Fruit fly (Drosophila melanogaster) whole organism, embryonic: ENCODE measurements around the gene CG4914.

Experiments
- ATbp ChIP-seq: fragments of 200-800 bp; sonication (Bioruptor generic); optimal IDR thresholded peaks from 2 replicates; lab custom pipeline; 2017; ENCODE audit warnings: missing biosample characterization, mild to moderate bottlenecking, missing genetic modification characterization, missing genetic modification reagents
- Abd-B ChIP-seq: fragments of 200-800 bp; sonication (Bioruptor generic); optimal IDR thresholded peaks from 2 replicates; lab custom pipeline; 2018; ENCODE audit warnings: missing biosample characterization, mild to moderate bottlenecking, missing genetic modification characterization, moderate library complexity
- CG10274 ChIP-seq: fragments of 200-800 bp; sonication (Bioruptor generic); optimal IDR thresholded peaks from 3 replicates; lab custom pipeline; 2017; ENCODE audit warnings: missing biosample characterization, mild to moderate bottlenecking, missing genetic modification characterization
- CG10431 ChIP-seq: fragments of 200-800 bp; sonication (Bioruptor generic); optimal IDR thresholded peaks from 3 replicates; lab custom pipeline; 2018; ENCODE audit warnings: missing biosample characterization, mild to moderate bottlenecking, missing genetic modification characterization
- CG11504 ChIP-seq: fragments of 200-800 bp; sonication (Bioruptor generic); optimal IDR thresholded peaks from 3 replicates; lab custom pipeline; 2019; ENCODE audit warnings: missing biosample characterization, mild to moderate bottlenecking, missing genetic modification characterization, moderate library complexity
- CG13775 ChIP-seq: fragments of 200-800 bp; sonication (Bioruptor generic); optimal IDR thresholded peaks from 3 replicates; lab custom pipeline; 2017; ENCODE audit warnings: missing biosample characterization, mild to moderate bottlenecking, missing genetic modification characterization
- CG14710 ChIP-seq: fragments of 200-800 bp; sonication (Bioruptor generic); optimal IDR thresholded peaks from 3 replicates; lab custom pipeline; 2019; ENCODE audit warnings: missing biosample characterization, mild to moderate bottlenecking, missing genetic modification characterization, moderate library complexity
- CG14965 ChIP-seq: fragments of 200-800 bp; sonication (Bioruptor generic); optimal IDR thresholded peaks from 2 replicates; lab custom pipeline; 2016; ENCODE audit warnings: missing biosample characterization, missing genetic modification characterization, borderline replicate concordance
- CG16815 ChIP-seq: fragments of 200-800 bp; sonication (Bioruptor generic); optimal IDR thresholded peaks from 3 replicates; lab custom pipeline; 2017; ENCODE audit warnings: missing biosample characterization, mild to moderate bottlenecking, missing genetic modification characterization
- CG31441 ChIP-seq: fragments of 200-800 bp; sonication (Bioruptor generic); IDR thresholded peaks from 2 replicates; pipeline ENCODE4 v1.3.6; 2022; ENCODE audit warnings: missing biosample characterization, missing genetic modification characterization
- CG32767 ChIP-seq: fragments of 200-800 bp; sonication (Bioruptor generic); IDR thresholded peaks from 2 replicates; pipeline ENCODE4 v1.3.6; 2022; ENCODE audit warnings: missing biosample characterization, missing genetic modification characterization
- CG33213 ChIP-seq: fragments of 200-800 bp; sonication (Bioruptor generic); optimal IDR thresholded peaks from 3 replicates; lab custom pipeline; 2016; ENCODE audit warnings: missing biosample characterization, missing genetic modification characterization
- CG4424 ChIP-seq: fragments of 200-800 bp; sonication (Bioruptor generic); optimal IDR thresholded peaks from 3 replicates; lab custom pipeline; 2016; ENCODE audit warnings: missing biosample characterization, missing genetic modification characterization
- CG4820 ChIP-seq: fragments of 200-800 bp; sonication (Bioruptor generic); optimal IDR thresholded peaks from 3 replicates; lab custom pipeline; 2016; ENCODE audit warnings: missing biosample characterization, missing genetic modification characterization
- CG5953 ChIP-seq: fragments of 200-800 bp; sonication (Bioruptor generic); IDR thresholded peaks from 2 replicates; pipeline ENCODE4 v1.3.6; 2022; ENCODE audit warnings: missing biosample characterization, missing genetic modification characterization
- CG6254 ChIP-seq: fragments of 200-800 bp; sonication (Bioruptor generic); optimal IDR thresholded peaks from 3 replicates; lab custom pipeline; 2017; ENCODE audit warnings: mild to moderate bottlenecking, missing biosample characterization, missing genetic modification reagents, missing genetic modification characterization
- CG7839 ChIP-seq: fragments of 200-800 bp; sonication (Bioruptor generic); optimal IDR thresholded peaks from 3 replicates; lab custom pipeline; 2018; ENCODE audit warnings: missing biosample characterization, mild to moderate bottlenecking, missing genetic modification characterization, moderate library complexity
- Chrac-16 ChIP-seq: fragments of 200-800 bp; sonication (Bioruptor generic); optimal IDR thresholded peaks from 3 replicates; lab custom pipeline; 2016; ENCODE audit warnings: missing biosample characterization, missing genetic modification characterization
- Gsc ChIP-seq: fragments of 200-800 bp; sonication (Bioruptor generic); IDR thresholded peaks from 2 replicates; pipeline ENCODE4 v1.3.6; 2022; ENCODE audit warnings: missing biosample characterization, missing genetic modification characterization
- H2.0 ChIP-seq: fragments of 200-800 bp; sonication (Bioruptor generic); IDR thresholded peaks from 2 replicates; pipeline ENCODE4 v1.3.6; 2022; ENCODE audit warnings: missing biosample characterization, missing genetic modification characterization
- Mes4 ChIP-seq: fragments of 200-800 bp; sonication (Bioruptor generic); optimal IDR thresholded peaks from 2 replicates; lab custom pipeline; 2016; ENCODE audit warnings: missing biosample characterization, missing genetic modification characterization
- Nf-YA ChIP-seq: fragments of 200-800 bp; sonication (Bioruptor generic); IDR thresholded peaks from 2 replicates; pipeline ENCODE4 v1.3.6; 2022; ENCODE audit warnings: missing biosample characterization, missing genetic modification characterization
- Oli ChIP-seq: fragments of 200-800 bp; sonication (Bioruptor generic); optimal IDR thresholded peaks from 2 replicates; lab custom pipeline; 2018; ENCODE audit warnings: missing biosample characterization, mild to moderate bottlenecking, missing genetic modification characterization, moderate library complexity
- Pdp1 ChIP-seq, 2 experiments: fragments of 200-800 bp; sonication (Bioruptor generic); optimal IDR thresholded peaks; 3 replicates each; lab custom pipeline; 2016; ENCODE audit warnings: missing biosample characterization in 2 of 2, missing genetic modification characterization in 2 of 2, mild to moderate bottlenecking in 1 of 2, moderate library complexity in 1 of 2
- Rfx ChIP-seq: fragments of 200-800 bp; sonication (Bioruptor generic); IDR thresholded peaks from 2 replicates; pipeline ENCODE4 v1.3.6; 2022; ENCODE audit warnings: missing biosample characterization, missing genetic modification characterization
- Sox102F ChIP-seq: fragments of 200-800 bp; sonication (Bioruptor generic); optimal IDR thresholded peaks from 2 replicates; lab custom pipeline; 2018; ENCODE audit warnings: missing biosample characterization, mild to moderate bottlenecking, missing genetic modification characterization, moderate library complexity
- Spps ChIP-seq: fragments of 200-800 bp; sonication (Bioruptor generic); optimal IDR thresholded peaks from 2 replicates; lab custom pipeline; 2018; ENCODE audit warnings: missing biosample characterization, mild to moderate bottlenecking, missing genetic modification characterization
- Trl ChIP-seq, 3 experiments: fragments of >200 bp in 2 of 3; fragments of 200-800 bp in 1 of 3; sonication (Bioruptor generic) in 1 of 3; optimal IDR thresholded peaks; 2 replicates in 1 of 3; 3 replicates in 2 of 3; lab custom pipeline; 2016 to 2017; ENCODE audit warnings: missing biosample characterization in 1 of 3, missing genetic modification characterization in 1 of 3
- ap ChIP-seq: fragments of 200-800 bp; sonication (Bioruptor generic); IDR thresholded peaks from 2 replicates; pipeline ENCODE4 v1.3.6; 2022; ENCODE audit warnings: missing biosample characterization, missing genetic modification characterization
- bab2 ChIP-seq: fragments of 200-800 bp; sonication (Bioruptor generic); optimal IDR thresholded peaks from 2 replicates; lab custom pipeline; 2016; ENCODE audit warnings: missing biosample characterization, missing genetic modification characterization
- cad ChIP-seq: fragments of >200 bp; optimal IDR thresholded peaks from 2 replicates; lab custom pipeline; 2017; ENCODE audit warnings: missing biosample characterization, missing genetic modification characterization
- dpn ChIP-seq, 2 experiments: fragments of 200-800 bp; sonication (Bioruptor generic); optimal IDR thresholded peaks; 3 replicates each; lab custom pipeline; 2016; ENCODE audit warnings: missing biosample characterization in 2 of 2, missing genetic modification characterization in 2 of 2
- fd96Cb ChIP-seq: fragments of 200-800 bp; sonication (Bioruptor generic); optimal IDR thresholded peaks from 2 replicates; lab custom pipeline; 2018; ENCODE audit warnings: missing biosample characterization, mild to moderate bottlenecking, missing genetic modification characterization, moderate library complexity
- gcm ChIP-seq: fragments of 200-800 bp; sonication (Bioruptor generic); optimal IDR thresholded peaks from 2 replicates; lab custom pipeline; 2019; ENCODE audit warnings: missing biosample characterization, mild to moderate bottlenecking, missing genetic modification characterization, moderate library complexity
- gsb-n ChIP-seq: fragments of 200-800 bp; sonication (Bioruptor generic); optimal IDR thresholded peaks from 3 replicates; lab custom pipeline; 2018; ENCODE audit warnings: missing biosample characterization, mild to moderate bottlenecking, missing genetic modification characterization
- ken ChIP-seq: fragments of 200-800 bp; sonication (Bioruptor generic); IDR thresholded peaks from 3 replicates; pipeline ENCODE4 v1.3.6; 2022; ENCODE audit warnings: missing biosample characterization, missing genetic modification characterization
- lilli ChIP-seq: fragments of 200-800 bp; sonication (Bioruptor generic); optimal IDR thresholded peaks from 3 replicates; lab custom pipeline; 2016; ENCODE audit warnings: missing biosample characterization, missing genetic modification characterization
- mirr ChIP-seq: fragments of 200-800 bp; sonication (Bioruptor generic); optimal IDR thresholded peaks from 3 replicates; lab custom pipeline; 2018; ENCODE audit warnings: missing biosample characterization, mild to moderate bottlenecking, missing genetic modification characterization
- nerfin-2 ChIP-seq: fragments of 200-800 bp; sonication (Bioruptor generic); IDR thresholded peaks from 2 replicates; pipeline ENCODE4 v1.3.6; 2022; ENCODE audit warnings: missing biosample characterization, missing genetic modification characterization; ENCODE audit not compliant: partially characterized antibody
- nom ChIP-seq: fragments of 200-800 bp; sonication (Bioruptor generic); optimal IDR thresholded peaks from 2 replicates; lab custom pipeline; 2017; ENCODE audit warnings: missing biosample characterization, missing genetic modification characterization, mild to moderate bottlenecking, moderate library complexity, missing genetic modification reagents
- phol ChIP-seq: fragments of 200-800 bp; sonication (Bioruptor generic); optimal IDR thresholded peaks from 3 replicates; lab custom pipeline; 2018; ENCODE audit warnings: missing biosample characterization, mild to moderate bottlenecking, missing genetic modification characterization, moderate library complexity
- slbo ChIP-seq: fragments of 200-800 bp; sonication (Bioruptor generic); IDR thresholded peaks from 2 replicates; pipeline ENCODE4 v1.3.6; 2022; ENCODE audit warnings: missing biosample characterization, missing genetic modification characterization
- sqz ChIP-seq: fragments of 200-800 bp; sonication (Bioruptor generic); optimal IDR thresholded peaks from 3 replicates; lab custom pipeline; 2018; ENCODE audit warnings: missing biosample characterization, mild to moderate bottlenecking, missing genetic modification characterization
- ssp ChIP-seq: fragments of 200-800 bp; sonication (Bioruptor generic); IDR thresholded peaks from 2 replicates; pipeline ENCODE4 v1.3.6; 2022; ENCODE audit warnings: missing biosample characterization, missing genetic modification characterization
- trh ChIP-seq: fragments of 200-800 bp; sonication (Bioruptor generic); optimal IDR thresholded peaks from 2 replicates; lab custom pipeline; 2016; ENCODE audit warnings: missing biosample characterization, missing genetic modification characterization
- ttk ChIP-seq: fragments of 200-800 bp; sonication (Bioruptor generic); IDR thresholded peaks from 2 replicates; pipeline ENCODE4 v2.1.2; 2022; ENCODE audit warnings: missing biosample characterization, missing genetic modification characterization
- tup ChIP-seq: fragments of 200-800 bp; sonication (Bioruptor generic); optimal IDR thresholded peaks from 2 replicates; lab custom pipeline; 2016; ENCODE audit warnings: missing biosample characterization, mild to moderate bottlenecking, missing genetic modification characterization, moderate library complexity
- vvl ChIP-seq: fragments of 200-800 bp; sonication (Bioruptor generic); IDR thresholded peaks from 2 replicates; pipeline ENCODE4 v1.3.6; 2022; ENCODE audit warnings: missing biosample characterization, missing genetic modification characterization

The CG4914 gene

dm6 chr3L:14634019-14634772 is 43.8 kb downstream of the CG4914 start (continued):
- TF ChIP-seq H2.0 (GFP tag; lab: Robert Waterston, UW) (no peak), CG10431 (GFP tag; lab: Kevin White, UChicago) (no peak), CG16815 (GFP tag; lab: Kevin White, UChicago) (peak; percentile 5), bab2 (GFP tag; lab: Kevin White, UChicago) (peak; percentile 20), slbo (GFP tag; lab: Robert Waterston, UW) (peak; percentile 37; the same call in 1 of the 2 replicates), CG14710 (tag; lab: Kevin White, UChicago) (peak; percentile 19), Trl (optimal IDR thresholded peaks at IDR 0.05; lab: Kevin White, UChicago) (peak in 1 of 2 experiments; percentile 68), Trl (GFP tag; optimal IDR thresholded peaks at IDR 0.05; lab: Kevin White, UChicago) (no peak), CG11504 (tag; lab: Kevin White, UChicago) (peak; percentile 51), nom (GFP tag; lab: Kevin White, UChicago) (peak; percentile 94), dpn (GFP tag; optimal IDR thresholded peaks at IDR 0.05; lab: Kevin White, UChicago) (peak; percentile 2 to 14), CG7839 (tag; lab: Kevin White, UChicago) (peak; percentile 20), Rfx (GFP tag; lab: Robert Waterston, UW) (0 out of 2 replicates have a peak, but pooled peaks have one; percentile 10), Sox102F (GFP tag; lab: Kevin White, UChicago) (peak; percentile 43), ken (GFP tag; lab: Robert Waterston, UW) (peak; percentile 40; the same call in 1 of the 3 replicates), Mes4 (GFP tag; lab: Kevin White, UChicago) (peak; percentile 41), ATbp (GFP tag; lab: Kevin White, UChicago) (peak; percentile 33), cad (GFP tag; lab: Kevin White, UChicago) (no peak), ttk (GFP tag; lab: Robert Waterston, UW) (peak; percentile 9; the same call in 1 of the 2 replicates), Abd-B (GFP tag; lab: Kevin White, UChicago) (peak; percentile 14), gsb-n (peak; percentile 19), ssp (GFP tag; lab: Robert Waterston, UW) (peak; percentile 44; the same call in 1 of the 2 replicates), gcm (GFP tag; lab: Kevin White, UChicago) (peak; percentile 10), CG6254 (GFP tag; lab: Kevin White, UChicago) (no peak), CG33213 (GFP tag; lab: Kevin White, UChicago) (peak; percentile 27), sqz (GFP tag; lab: Kevin White, UChicago) (no peak), phol (tag; lab: Kevin White, UChicago) (peak; percentile 41), CG14965 (GFP tag; lab: Kevin White, UChicago) (peak; percentile 5), Nf-YA (GFP tag; lab: Robert Waterston, UW) (peak; percentile 15; the same call in 1 of the 2 replicates), ap (0 out of 2 replicates have a peak, but pooled peaks have one; percentile 17), trh (GFP tag; lab: Kevin White, UChicago) (no peak), tup (GFP tag; lab: Kevin White, UChicago) (peak; percentile 33), Chrac-16 (GFP tag; lab: Kevin White, UChicago) (peak; percentile 9), CG32767 (GFP tag; lab: Robert Waterston, UW) (no peak), CG5953 (peak; percentile 22; the same call in 1 of the 2 replicates), nerfin-2 (0 out of 2 replicates have a peak, but pooled peaks have one; percentile 42), lilli (peak; percentile 27), vvl (GFP tag; lab: Robert Waterston, UW) (peak; percentile 50), CG13775 (GFP tag; lab: Kevin White, UChicago) (peak; percentile 24), CG31441 (GFP tag; lab: Robert Waterston, UW) (0 out of 2 replicates have a peak, but pooled peaks have one; percentile 39), Spps (tag; lab: Kevin White, UChicago) (peak; percentile 28), CG4424 (GFP tag; lab: Kevin White, UChicago) (peak; percentile 8), mirr (GFP tag; lab: Kevin White, UChicago) (no peak), CG4820 (GFP tag; lab: Kevin White, UChicago) (peak; percentile 37), Oli (peak; percentile 28), CG10274 (GFP tag; lab: Kevin White, UChicago) (no peak), fd96Cb (tag; lab: Kevin White, UChicago) (peak; percentile 46), Gsc (no peak), Pdp1 (GFP tag; optimal IDR thresholded peaks at IDR 0.05; lab: Kevin White, UChicago) (peak in 1 of 2 experiments; percentile 28)
